Fruit fly (Drosophila melanogaster) whole organism, embryonic: Measurements from ENCODE around the gene run.
A peak's percentile ranks its signal among the peaks of the same experiment; 100 is the strongest.

ENCODE experiments used
- Aef1 ChIP-seq: fragments of 200-800 bp; sonication (Bioruptor generic); IDR thresholded peaks from 3 replicates; pipeline ENCODE4 v1.3.6; 2022; ENCODE audit warnings: missing biosample characterization, missing genetic modification characterization
- Blimp-1 ChIP-seq: fragments of 200-800 bp; sonication (Bioruptor generic); optimal IDR thresholded peaks from 3 replicates; lab custom pipeline; 2018; ENCODE audit warnings: missing biosample characterization, missing genetic modification characterization, mild to moderate bottlenecking, moderate library complexity, missing genetic modification reagents
- CG11695 ChIP-seq: fragments of 200-800 bp; sonication (Bioruptor generic); IDR thresholded peaks from 3 replicates; pipeline ENCODE4 v1.3.6; 2022; ENCODE audit warnings: missing biosample characterization, missing genetic modification characterization
- CG13296 ChIP-seq: fragments of 200-800 bp; sonication (Bioruptor generic); optimal IDR thresholded peaks from 3 replicates; lab custom pipeline; 2018; ENCODE audit warnings: missing biosample characterization, mild to moderate bottlenecking, missing genetic modification characterization
- CG13424 ChIP-seq: fragments of 200-800 bp; sonication (Bioruptor generic); optimal IDR thresholded peaks from 2 replicates; lab custom pipeline; 2019; ENCODE audit warnings: missing biosample characterization, mild to moderate bottlenecking, missing genetic modification characterization, moderate library complexity
- CG13624 ChIP-seq: fragments of 200-800 bp; sonication (Bioruptor generic); optimal IDR thresholded peaks from 2 replicates; lab custom pipeline; 2016; ENCODE audit warnings: missing biosample characterization, missing genetic modification characterization
- CG13894 ChIP-seq: fragments of 200-800 bp; sonication (Bioruptor generic); optimal IDR thresholded peaks from 3 replicates; lab custom pipeline; 2018; ENCODE audit warnings: missing biosample characterization, mild to moderate bottlenecking, missing genetic modification characterization, moderate library complexity
- CG17829 ChIP-seq: fragments of 200-800 bp; optimal IDR thresholded peaks from 2 replicates; lab custom pipeline; 2019; ENCODE audit warnings: missing biosample characterization, mild to moderate bottlenecking, missing genetic modification characterization, moderate library complexity
- CG31388 ChIP-seq: fragments of 200-800 bp; sonication (Bioruptor generic); optimal IDR thresholded peaks from 2 replicates; lab custom pipeline; 2016; ENCODE audit warnings: missing biosample characterization, missing genetic modification characterization
- CG3995 ChIP-seq: fragments of 200-800 bp; sonication (Bioruptor generic); optimal IDR thresholded peaks from 3 replicates; lab custom pipeline; 2016; ENCODE audit warnings: missing biosample characterization, missing genetic modification characterization
- CG4360 ChIP-seq: fragments of 200-800 bp; sonication (Bioruptor generic); IDR thresholded peaks from 2 replicates; pipeline ENCODE4 v1.3.6; 2022; ENCODE audit warnings: missing biosample characterization, missing genetic modification characterization
- CG4404 ChIP-seq: fragments of 200-800 bp; sonication (Bioruptor generic); IDR thresholded peaks from 2 replicates; pipeline ENCODE4 v1.3.6; 2022; ENCODE audit warnings: missing biosample characterization, missing genetic modification characterization
- CG6791 ChIP-seq: fragments of 200-800 bp; sonication (Bioruptor generic); IDR thresholded peaks from 3 replicates; pipeline ENCODE4 v1.3.6; 2022; ENCODE audit warnings: missing biosample characterization, missing genetic modification characterization; ENCODE audit not compliant: partially characterized antibody
- CG9727 ChIP-seq: fragments of 200-800 bp; sonication (Bioruptor generic); optimal IDR thresholded peaks from 3 replicates; lab custom pipeline; 2017; ENCODE audit warnings: missing biosample characterization, mild to moderate bottlenecking, missing genetic modification characterization
- Dll ChIP-seq: fragments of 200-800 bp; sonication (Bioruptor generic); IDR thresholded peaks from 4 replicates; pipeline ENCODE4 v1.3.6; 2022; ENCODE audit warnings: missing biosample characterization, missing genetic modification characterization; ENCODE audit not compliant: partially characterized antibody
- Dp ChIP-seq: fragments of 200-800 bp; sonication (Bioruptor generic); optimal IDR thresholded peaks from 2 replicates; lab custom pipeline; 2018; ENCODE audit warnings: missing biosample characterization, mild to moderate bottlenecking, missing genetic modification characterization, moderate library complexity
- ERR ChIP-seq: fragments of 200-800 bp; sonication (Bioruptor generic); optimal IDR thresholded peaks from 2 replicates; lab custom pipeline; 2016; ENCODE audit warnings: missing biosample characterization, missing genetic modification characterization
- Ets65A ChIP-seq: fragments of 200-800 bp; sonication (Bioruptor generic); peaks from one replicate; lab custom pipeline; 2016; ENCODE audit warnings: missing biosample characterization, missing genetic modification characterization
- Hr39 ChIP-seq: fragments of >200 bp; optimal IDR thresholded peaks from 2 replicates; lab custom pipeline; 2017
- Kr ChIP-seq: fragments of 200-800 bp; sonication (Bioruptor generic); optimal IDR thresholded peaks from 2 replicates; lab custom pipeline; 2017; ENCODE audit warnings: missing biosample characterization, mild to moderate bottlenecking, missing genetic modification characterization
- Nf-YB ChIP-seq: fragments of 200-800 bp; sonication (Bioruptor generic); optimal IDR thresholded peaks from 3 replicates; lab custom pipeline; 2019; ENCODE audit warnings: missing biosample characterization, mild to moderate bottlenecking, missing genetic modification characterization, moderate library complexity
- Nf-YC ChIP-seq: fragments of 200-800 bp; optimal IDR thresholded peaks from 3 replicates; lab custom pipeline; 2019; ENCODE audit warnings: missing biosample characterization, mild to moderate bottlenecking, missing genetic modification characterization, moderate library complexity
- Ravus ChIP-seq: fragments of 200-800 bp; sonication (Bioruptor generic); IDR thresholded peaks from 2 replicates; pipeline ENCODE4 v1.3.6; 2022; ENCODE audit warnings: missing biosample characterization, missing genetic modification characterization
- Sry-δ ChIP-seq: fragments of 200-800 bp; sonication (Bioruptor generic); optimal IDR thresholded peaks from 2 replicates; lab custom pipeline; 2016; ENCODE audit warnings: missing biosample characterization, missing genetic modification characterization
- Xrp1 ChIP-seq: fragments of 200-800 bp; sonication (Bioruptor generic); IDR thresholded peaks from 2 replicates; pipeline ENCODE4 v1.3.6; 2022; ENCODE audit warnings: missing biosample characterization, missing genetic modification characterization
- abd-A ChIP-seq: fragments of 200-800 bp; sonication (Bioruptor generic); optimal IDR thresholded peaks from 3 replicates; lab custom pipeline; 2019; ENCODE audit warnings: missing biosample characterization, mild to moderate bottlenecking, missing genetic modification characterization, moderate library complexity
- bowl ChIP-seq: fragments of 200-800 bp; sonication (Bioruptor generic); IDR thresholded peaks from 2 replicates; pipeline ENCODE4 v1.3.6; 2022; ENCODE audit warnings: missing biosample characterization, missing genetic modification characterization
- cg ChIP-seq: fragments of 200-800 bp; sonication (Bioruptor generic); optimal IDR thresholded peaks from 3 replicates; lab custom pipeline; 2019; ENCODE audit warnings: missing biosample characterization, mild to moderate bottlenecking, missing genetic modification characterization, moderate library complexity
- chif ChIP-seq, 2 experiments: fragments of 200-800 bp; sonication (Bioruptor generic); optimal IDR thresholded peaks; 3 replicates each; lab custom pipeline; 2016; ENCODE audit warnings: missing biosample characterization in 2 of 2, missing genetic modification characterization in 2 of 2
- crol ChIP-seq: fragments of 200-800 bp; sonication (Bioruptor generic); IDR thresholded peaks from 2 replicates; pipeline ENCODE4 v1.3.6; 2022; ENCODE audit warnings: missing biosample characterization, missing genetic modification characterization
- dm ChIP-seq: fragments of 200-800 bp; sonication (Bioruptor generic); optimal IDR thresholded peaks from 3 replicates; lab custom pipeline; 2016; ENCODE audit warnings: missing biosample characterization, missing genetic modification characterization
- eve ChIP-seq, 2 experiments: fragments of >200 bp; optimal IDR thresholded peaks; 2 replicates each; lab custom pipeline; 2017; ENCODE audit warnings: missing biosample characterization in 2 of 2, missing genetic modification characterization in 2 of 2
- gem ChIP-seq: fragments of 200-800 bp; sonication (Bioruptor generic); optimal IDR thresholded peaks from 2 replicates; lab custom pipeline; 2019; ENCODE audit warnings: missing biosample characterization, mild to moderate bottlenecking, missing genetic modification characterization, moderate library complexity
- kah ChIP-seq: fragments of 200-800 bp; sonication (Bioruptor generic); optimal IDR thresholded peaks from 2 replicates; lab custom pipeline; 2018; ENCODE audit warnings: missing biosample characterization, mild to moderate bottlenecking, missing genetic modification characterization
- ken ChIP-seq: fragments of 200-800 bp; sonication (Bioruptor generic); IDR thresholded peaks from 3 replicates; pipeline ENCODE4 v1.3.6; 2022; ENCODE audit warnings: missing biosample characterization, missing genetic modification characterization
- lilli ChIP-seq: fragments of 200-800 bp; sonication (Bioruptor generic); optimal IDR thresholded peaks from 3 replicates; lab custom pipeline; 2016; ENCODE audit warnings: missing biosample characterization, missing genetic modification characterization
- luna ChIP-seq: fragments of 200-800 bp; sonication (Bioruptor generic); optimal IDR thresholded peaks from 2 replicates; lab custom pipeline; 2016; ENCODE audit warnings: missing biosample characterization, missing genetic modification characterization
- nmo ChIP-seq: fragments of 200-800 bp; sonication (Bioruptor generic); optimal IDR thresholded peaks from 2 replicates; lab custom pipeline; 2018; ENCODE audit warnings: missing biosample characterization, mild to moderate bottlenecking, missing genetic modification characterization, moderate library complexity
- pfk ChIP-seq: fragments of 200-800 bp; sonication (Bioruptor generic); optimal IDR thresholded peaks from 2 replicates; lab custom pipeline; 2018; ENCODE audit warnings: missing biosample characterization, mild to moderate bottlenecking, missing genetic modification characterization, moderate library complexity
- phol ChIP-seq: fragments of 200-800 bp; sonication (Bioruptor generic); optimal IDR thresholded peaks from 3 replicates; lab custom pipeline; 2018; ENCODE audit warnings: missing biosample characterization, mild to moderate bottlenecking, missing genetic modification characterization, moderate library complexity
- prd ChIP-seq, 3 experiments: fragments of >200 bp in 2 of 3; fragments of 200-800 bp in 1 of 3; sonication (Bioruptor generic) in 1 of 3; optimal IDR thresholded peaks in 2 of 3; IDR thresholded peaks in 1 of 3; 2 replicates in 2 of 3; 3 replicates in 1 of 3; pipeline versions ENCODE4 v1.3.6 to Lab custom; 2017 to 2022; ENCODE audit warnings: missing biosample characterization in 1 of 3, missing genetic modification characterization in 1 of 3
- pros ChIP-seq: fragments of 200-800 bp; sonication (Bioruptor generic); optimal IDR thresholded peaks from 3 replicates; lab custom pipeline; 2019; ENCODE audit warnings: missing biosample characterization, mild to moderate bottlenecking, missing genetic modification characterization, moderate library complexity
- sens ChIP-seq: fragments of 200-800 bp; sonication (Bioruptor generic); peaks from one replicate; lab custom pipeline; 2016; ENCODE audit warnings: missing biosample characterization, missing genetic modification characterization
- slbo ChIP-seq: fragments of 200-800 bp; sonication (Bioruptor generic); IDR thresholded peaks from 2 replicates; pipeline ENCODE4 v1.3.6; 2022; ENCODE audit warnings: missing biosample characterization, missing genetic modification characterization
- sqz ChIP-seq: fragments of 200-800 bp; sonication (Bioruptor generic); optimal IDR thresholded peaks from 3 replicates; lab custom pipeline; 2018; ENCODE audit warnings: missing biosample characterization, mild to moderate bottlenecking, missing genetic modification characterization
- stc ChIP-seq: fragments of 200-800 bp; sonication (Bioruptor generic); IDR thresholded peaks from 2 replicates; pipeline ENCODE4 v1.3.6; 2022; ENCODE audit warnings: missing biosample characterization, missing genetic modification characterization
- zfh1 ChIP-seq: fragments of 200-800 bp; sonication (Bioruptor generic); IDR thresholded peaks from 3 replicates; pipeline ENCODE4 v1.3.6; 2022; ENCODE audit warnings: missing biosample characterization, missing genetic modification characterization

run gene

dm6 chrX:20702904-20703303, 12.4 kb downstream of the run start (continued):
- TF ChIP-seq dm (GFP tag; lab: Kevin White, UChicago) (no peak), CG9727 (GFP tag; lab: Kevin White, UChicago) (peak; percentile 12), abd-A (tag; lab: Kevin White, UChicago) (no peak), CG13296 (no peak), Blimp-1 (no peak), Kr (GFP tag; lab: Kevin White, UChicago) (no peak), chif (GFP tag; optimal IDR thresholded peaks at IDR 0.05; lab: Kevin White, UChicago) (peak in 1 of 2 experiments; percentile 24), eve (GFP tag; optimal IDR thresholded peaks at IDR 0.05; lab: Kevin White, UChicago) (peak in 1 of 2 experiments; percentile 7), CG31388 (GFP tag; lab: Kevin White, UChicago) (no peak), Dp (no peak), nmo (GFP tag; lab: Kevin White, UChicago) (no peak), luna (no peak), CG4404 (GFP tag; lab: Robert Waterston, UW) (peak; percentile 25; the same call in 1 of the 2 replicates), CG13624 (GFP tag; lab: Kevin White, UChicago) (no peak), phol (tag; lab: Kevin White, UChicago) (peak; percentile 15), prd (optimal IDR thresholded peaks at IDR 0.05; lab: Kevin White, UChicago) (no peak), prd (GFP tag; IDR thresholded peaks at IDR 0.05; lab: Robert Waterston, UW) (peak; percentile 72), Sry-δ (GFP tag; lab: Kevin White, UChicago) (no peak), stc (GFP tag; lab: Robert Waterston, UW) (no peak), Ets65A (peak; percentile 34), gem (tag; lab: Kevin White, UChicago) (peak; percentile 16), sens (GFP tag; lab: Kevin White, UChicago) (peak; percentile 72), sqz (GFP tag; lab: Kevin White, UChicago) (no peak), ERR (no peak), ken (GFP tag; lab: Robert Waterston, UW) (no peak), lilli (GFP tag; lab: Kevin White, UChicago) (no peak), CG11695 (no peak), CG3995 (GFP tag; lab: Kevin White, UChicago) (no peak), Ravus (GFP tag; lab: Robert Waterston, UW) (no peak), crol (GFP tag; lab: Robert Waterston, UW) (no peak), Aef1 (GFP tag; lab: Robert Waterston, UW) (no peak), CG17829 (tag; lab: Kevin White, UChicago) (no peak), zfh1 (GFP tag; lab: Robert Waterston, UW) (0 out of 3 replicates have a peak, but pooled peaks have one; percentile 47), Xrp1 (peak; percentile 43; the same call in 1 of the 2 replicates), Dll (GFP tag; lab: Robert Waterston, UW) (no peak), pfk (GFP tag; lab: Kevin White, UChicago) (no peak)

DNA sequence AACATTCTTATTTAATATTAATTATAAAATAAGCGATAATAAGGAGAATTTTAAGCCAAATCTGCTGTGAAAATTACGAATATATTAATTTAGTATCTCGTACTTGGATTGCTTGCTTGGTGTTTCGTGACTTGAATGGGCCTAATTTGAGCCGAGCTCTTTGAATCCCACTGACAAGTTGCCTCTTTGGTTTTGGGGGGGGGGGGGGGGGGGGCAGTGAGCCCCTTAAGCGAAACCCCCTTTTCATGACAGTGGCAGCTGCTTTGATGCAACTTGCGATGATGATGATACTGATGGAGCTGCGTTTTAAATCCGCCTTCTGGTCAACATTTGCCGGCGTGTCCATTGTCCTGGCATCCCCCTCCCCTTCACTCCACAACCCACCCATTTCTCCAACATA, 13.9 kb downstream of the run start:
- TF ChIP-seq CG4360 (GFP tag; lab: Robert Waterston, UW) (no peak), Hr39 (lab: Kevin White, UChicago) (peak; percentile 70), CG13424 (tag; lab: Kevin White, UChicago) (no peak), phol (tag; lab: Kevin White, UChicago) (no peak)
- TF ChIP-seq, all 482 proteins: peak for 1

- peak; percentile 34 for TF ChIP-seq CG13894 (tag; lab: Kevin White, UChicago)
- no peak for TF ChIP-seq CG6791 (GFP tag; lab: Robert Waterston, UW)
- TF ChIP-seq Nf-YB (GFP tag; lab: Kevin White, UChicago): peak; percentile 87
- TF ChIP-seq pros: peak; percentile 43
- peak; percentile 78 for TF ChIP-seq Nf-YC (tag; lab: Kevin White, UChicago)
- no peak for TF ChIP-seq slbo
- TF ChIP-seq kah: no peak
- no peak for TF ChIP-seq bowl
- TF ChIP-seq cg (GFP tag; lab: Kevin White, UChicago): peak; percentile 24
Observed at dm6 chrX:20709682-20710081, 19.2 kb downstream of the run start.
